Fruit fly (Drosophila melanogaster) whole organism, embryonic: Measurements from ENCODE around the gene jim.

Experiments used
- Blimp-1 ChIP-seq: fragments of 200-800 bp; sonication (Bioruptor generic); optimal IDR thresholded peaks from 3 replicates; lab custom pipeline; 2018; ENCODE audit warnings: missing biosample characterization, missing genetic modification characterization, mild to moderate bottlenecking, moderate library complexity, missing genetic modification reagents
- CG10267 ChIP-seq: fragments of 200-800 bp; sonication (Bioruptor generic); optimal IDR thresholded peaks from 2 replicates; lab custom pipeline; 2018; ENCODE audit warnings: missing biosample characterization, mild to moderate bottlenecking, missing genetic modification characterization, moderate library complexity
- CG12942 ChIP-seq: fragments of 200-800 bp; sonication (Bioruptor generic); optimal IDR thresholded peaks from 3 replicates; lab custom pipeline; 2016; ENCODE audit warnings: missing biosample characterization, missing genetic modification characterization
- CG13624 ChIP-seq: fragments of 200-800 bp; sonication (Bioruptor generic); optimal IDR thresholded peaks from 2 replicates; lab custom pipeline; 2016; ENCODE audit warnings: missing biosample characterization, missing genetic modification characterization
- CG1529 ChIP-seq: fragments of 200-800 bp; sonication (Bioruptor generic); optimal IDR thresholded peaks from 3 replicates; lab custom pipeline; 2018; ENCODE audit warnings: missing biosample characterization, missing genetic modification characterization
- CG15601 ChIP-seq: fragments of 200-800 bp; sonication (Bioruptor generic); optimal IDR thresholded peaks from 3 replicates; lab custom pipeline; 2019; ENCODE audit warnings: missing biosample characterization, mild to moderate bottlenecking, missing genetic modification characterization, moderate library complexity
- CG17612 ChIP-seq: fragments of 200-800 bp; sonication (Bioruptor generic); IDR thresholded peaks from 2 replicates; pipeline ENCODE4 v1.3.6; 2022; ENCODE audit warnings: missing biosample characterization, missing genetic modification characterization
- CG18011 ChIP-seq: fragments of 200-800 bp; sonication (Bioruptor generic); optimal IDR thresholded peaks from 2 replicates; lab custom pipeline; 2017; ENCODE audit warnings: missing biosample characterization, missing genetic modification characterization, mild to moderate bottlenecking, moderate library complexity, missing genotype
- CG2120 ChIP-seq: fragments of 200-800 bp; sonication (Bioruptor generic); optimal IDR thresholded peaks from 3 replicates; lab custom pipeline; 2016; ENCODE audit warnings: missing biosample characterization, missing genetic modification characterization
- CG2889 ChIP-seq: fragments of 200-800 bp; sonication (Bioruptor generic); IDR thresholded peaks from 3 replicates; pipeline ENCODE4 v1.3.6; 2022; ENCODE audit warnings: missing biosample characterization, missing genetic modification characterization
- CG3281 ChIP-seq: fragments of 200-800 bp; sonication (Bioruptor generic); optimal IDR thresholded peaks from 3 replicates; lab custom pipeline; 2017; ENCODE audit warnings: missing biosample characterization, mild to moderate bottlenecking, missing genetic modification characterization
- CG34224 ChIP-seq: fragments of 200-800 bp; sonication (Bioruptor generic); IDR thresholded peaks from 3 replicates; pipeline ENCODE4 v1.3.6; 2022; ENCODE audit warnings: missing biosample characterization, missing genetic modification characterization; ENCODE audit not compliant: partially characterized antibody
- CG3726 ChIP-seq: fragments of 200-800 bp; sonication (Bioruptor generic); IDR thresholded peaks from 3 replicates; pipeline ENCODE4, ENCODE4 v1.3.6; 2022; ENCODE audit warnings: missing biosample characterization, missing genetic modification characterization
- CG7556 ChIP-seq: fragments of 200-800 bp; sonication (Bioruptor generic); optimal IDR thresholded peaks from 2 replicates; lab custom pipeline; 2017; ENCODE audit warnings: missing biosample characterization, mild to moderate bottlenecking, missing genetic modification characterization
- CG8290 ChIP-seq, 3 experiments: fragments of 200-800 bp; sonication (Bioruptor generic); optimal IDR thresholded peaks; 2 replicates each; lab custom pipeline; 2016 to 2019; ENCODE audit warnings: missing biosample characterization in 3 of 3, missing genetic modification characterization in 3 of 3, mild to moderate bottlenecking in 2 of 3, moderate library complexity in 1 of 3
- CG8359 ChIP-seq: fragments of 200-800 bp; sonication (Bioruptor generic); optimal IDR thresholded peaks from 2 replicates; lab custom pipeline; 2017; ENCODE audit warnings: missing biosample characterization, mild to moderate bottlenecking, missing genetic modification characterization, borderline replicate concordance
- CG8924 ChIP-seq: fragments of 200-800 bp; optimal IDR thresholded peaks from 3 replicates; lab custom pipeline; 2019; ENCODE audit warnings: missing biosample characterization, mild to moderate bottlenecking, missing genetic modification characterization, moderate library complexity
- CG9609 ChIP-seq: fragments of 200-800 bp; sonication (Bioruptor generic); optimal IDR thresholded peaks from 3 replicates; lab custom pipeline; 2016; ENCODE audit warnings: missing biosample characterization, missing genetic modification characterization
- CG9817 ChIP-seq: fragments of 200-800 bp; sonication (Bioruptor generic); optimal IDR thresholded peaks from 2 replicates; lab custom pipeline; 2018; ENCODE audit warnings: missing biosample characterization, mild to moderate bottlenecking, missing genetic modification characterization, moderate library complexity
- Dad ChIP-seq: fragments of 200-800 bp; sonication (Bioruptor generic); optimal IDR thresholded peaks from 3 replicates; lab custom pipeline; 2016; ENCODE audit warnings: missing biosample characterization, missing genetic modification characterization
- Deaf1 ChIP-seq: fragments of 200-800 bp; optimal IDR thresholded peaks from 3 replicates; lab custom pipeline; 2019; ENCODE audit warnings: missing biosample characterization, mild to moderate bottlenecking, missing genetic modification characterization, moderate library complexity
- Gsc ChIP-seq: fragments of 200-800 bp; sonication (Bioruptor generic); IDR thresholded peaks from 2 replicates; pipeline ENCODE4 v1.3.6; 2022; ENCODE audit warnings: missing biosample characterization, missing genetic modification characterization
- H2.0 ChIP-seq: fragments of 200-800 bp; sonication (Bioruptor generic); IDR thresholded peaks from 2 replicates; pipeline ENCODE4 v1.3.6; 2022; ENCODE audit warnings: missing biosample characterization, missing genetic modification characterization
- Hey ChIP-seq: fragments of 200-800 bp; sonication (Bioruptor generic); optimal IDR thresholded peaks from 3 replicates; lab custom pipeline; 2018; ENCODE audit warnings: missing biosample characterization, mild to moderate bottlenecking, missing genetic modification characterization
- MTF-1 ChIP-seq: fragments of 200-800 bp; sonication (Bioruptor generic); optimal IDR thresholded peaks from 2 replicates; lab custom pipeline; 2018; ENCODE audit warnings: missing biosample characterization, mild to moderate bottlenecking, missing genetic modification characterization, borderline replicate concordance
- Mad ChIP-seq: fragments of 200-800 bp; sonication (Bioruptor generic); optimal IDR thresholded peaks from 2 replicates; lab custom pipeline; 2016; ENCODE audit warnings: missing biosample characterization, missing genetic modification characterization
- Mes4 ChIP-seq: fragments of 200-800 bp; sonication (Bioruptor generic); optimal IDR thresholded peaks from 2 replicates; lab custom pipeline; 2016; ENCODE audit warnings: missing biosample characterization, missing genetic modification characterization
- Neu2 ChIP-seq: fragments of 200-800 bp; sonication (Bioruptor generic); optimal IDR thresholded peaks from 3 replicates; lab custom pipeline; 2016; ENCODE audit warnings: missing biosample characterization, missing genetic modification characterization, borderline replicate concordance
- NfI ChIP-seq: fragments of 200-800 bp; sonication (Bioruptor generic); optimal IDR thresholded peaks from 3 replicates; lab custom pipeline; 2018; ENCODE audit warnings: missing biosample characterization, mild to moderate bottlenecking, missing genetic modification characterization, moderate library complexity
- Oli ChIP-seq: fragments of 200-800 bp; sonication (Bioruptor generic); optimal IDR thresholded peaks from 2 replicates; lab custom pipeline; 2018; ENCODE audit warnings: missing biosample characterization, mild to moderate bottlenecking, missing genetic modification characterization, moderate library complexity
- Sry-β ChIP-seq: fragments of 200-800 bp; sonication (Bioruptor generic); optimal IDR thresholded peaks from 2 replicates; lab custom pipeline; 2018; ENCODE audit warnings: missing biosample characterization, mild to moderate bottlenecking, missing genetic modification characterization, moderate library complexity
- cas ChIP-seq: fragments of 200-800 bp; sonication (Bioruptor generic); IDR thresholded peaks from 2 replicates; pipeline ENCODE4 v1.3.6; 2022; ENCODE audit warnings: missing biosample characterization, missing genetic modification characterization
- dan ChIP-seq: fragments of 200-800 bp; sonication (Bioruptor generic); IDR thresholded peaks from 2 replicates; pipeline ENCODE4 v1.3.6; 2022; ENCODE audit warnings: missing biosample characterization, missing genetic modification characterization
- dimm ChIP-seq: fragments of 200-800 bp; sonication (Bioruptor generic); IDR thresholded peaks from 2 replicates; pipeline ENCODE4 v1.3.6; 2022; ENCODE audit warnings: missing biosample characterization, missing genetic modification characterization
- dmrt11E ChIP-seq: fragments of 200-800 bp; sonication (Bioruptor generic); optimal IDR thresholded peaks from 3 replicates; lab custom pipeline; 2018; ENCODE audit warnings: missing biosample characterization, mild to moderate bottlenecking, missing genetic modification characterization, moderate library complexity
- dmrt99B ChIP-seq: fragments of 200-800 bp; sonication (Bioruptor generic); optimal IDR thresholded peaks from 2 replicates; lab custom pipeline; 2018; ENCODE audit warnings: missing biosample characterization, mild to moderate bottlenecking, missing genetic modification characterization, moderate library complexity
- fd64A ChIP-seq: fragments of 200-800 bp; sonication (Bioruptor generic); optimal IDR thresholded peaks from 3 replicates; lab custom pipeline; 2018; ENCODE audit warnings: missing biosample characterization, mild to moderate bottlenecking, missing genetic modification characterization
- hbn ChIP-seq: fragments of 200-800 bp; sonication (Bioruptor generic); IDR thresholded peaks from 2 replicates; pipeline ENCODE4 v1.3.6; 2022; ENCODE audit warnings: missing biosample characterization, missing genetic modification characterization; ENCODE audit not compliant: partially characterized antibody
- hkb ChIP-seq, 2 experiments: fragments of 200-800 bp in 1 of 2; fragments of >200 bp in 1 of 2; sonication (Bioruptor generic) in 1 of 2; IDR thresholded peaks in 1 of 2; optimal IDR thresholded peaks in 1 of 2; 2 replicates each; pipeline versions ENCODE4 v1.3.6 to Lab custom; 2017 to 2022; ENCODE audit warnings: missing biosample characterization in 1 of 2, missing genetic modification characterization in 1 of 2
- ind ChIP-seq: fragments of 200-800 bp; sonication (Bioruptor generic); optimal IDR thresholded peaks from 3 replicates; lab custom pipeline; 2016; ENCODE audit warnings: missing biosample characterization, missing genetic modification characterization
- mld ChIP-seq: fragments of 200-800 bp; sonication (Bioruptor generic); IDR thresholded peaks from 3 replicates; pipeline ENCODE4 v1.3.6; 2022; ENCODE audit warnings: missing biosample characterization, missing genetic modification characterization; ENCODE audit not compliant: partially characterized antibody
- nau ChIP-seq: fragments of 200-800 bp; sonication (Bioruptor generic); optimal IDR thresholded peaks from 3 replicates; lab custom pipeline; 2017; ENCODE audit warnings: missing biosample characterization, mild to moderate bottlenecking, missing genetic modification characterization, missing genetic modification reagents
- odd ChIP-seq: fragments of 200-800 bp; sonication (Bioruptor generic); optimal IDR thresholded peaks from 2 replicates; lab custom pipeline; 2017; ENCODE audit warnings: missing biosample characterization, mild to moderate bottlenecking, missing genetic modification characterization
- pita ChIP-seq: fragments of 200-800 bp; sonication (Bioruptor generic); optimal IDR thresholded peaks from 2 replicates; lab custom pipeline; 2017; ENCODE audit warnings: missing biosample characterization, mild to moderate bottlenecking, missing genetic modification characterization
- schlank ChIP-seq: fragments of 200-800 bp; sonication (Bioruptor generic); optimal IDR thresholded peaks from 2 replicates; lab custom pipeline; 2018; ENCODE audit warnings: missing biosample characterization, mild to moderate bottlenecking, missing genetic modification characterization
- sens-2 ChIP-seq: fragments of 200-800 bp; sonication (Bioruptor generic); IDR thresholded peaks from 2 replicates; pipeline ENCODE4 v1.3.6; 2022; ENCODE audit warnings: missing biosample characterization, missing genetic modification characterization
- slbo ChIP-seq: fragments of 200-800 bp; sonication (Bioruptor generic); IDR thresholded peaks from 2 replicates; pipeline ENCODE4 v1.3.6; 2022; ENCODE audit warnings: missing biosample characterization, missing genetic modification characterization
- tgo ChIP-seq: fragments of 200-800 bp; sonication (Bioruptor generic); IDR thresholded peaks from 3 replicates; pipeline ENCODE4 v1.3.6; 2022; ENCODE audit warnings: missing biosample characterization, missing genetic modification characterization
- tup ChIP-seq: fragments of 200-800 bp; sonication (Bioruptor generic); optimal IDR thresholded peaks from 2 replicates; lab custom pipeline; 2016; ENCODE audit warnings: missing biosample characterization, mild to moderate bottlenecking, missing genetic modification characterization, moderate library complexity
- yki ChIP-seq: fragments of >200 bp; optimal IDR thresholded peaks from 3 replicates; lab custom pipeline; 2018

jim gene

DNA sequence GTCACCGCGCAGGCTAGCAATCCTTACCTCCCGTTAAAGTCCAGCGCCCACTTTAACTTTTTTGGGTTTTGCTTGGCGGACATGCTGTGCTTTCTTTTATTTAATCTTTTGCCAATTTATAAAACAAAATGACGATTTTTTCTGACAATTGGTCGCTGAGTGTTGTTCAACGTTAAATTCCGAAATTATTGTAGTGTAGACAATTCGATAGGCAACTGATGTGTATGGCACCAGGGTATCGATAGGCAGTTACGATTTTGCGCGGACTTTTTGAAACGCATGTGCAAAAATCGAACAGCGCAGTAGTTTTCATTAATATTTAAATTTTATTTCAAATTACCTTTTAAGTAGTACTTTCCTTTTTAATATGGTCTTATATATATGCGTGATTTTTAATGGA, 33.1 kb upstream of the jim start, which contains the start of gene EMC4 (continued):
- TF ChIP-seq CG8359 (GFP tag; lab: Kevin White, UChicago) (no peak), Deaf1 (tag; lab: Kevin White, UChicago) (peak; percentile 11), CG1529 (GFP tag; lab: Kevin White, UChicago) (no peak), CG13624 (GFP tag; lab: Kevin White, UChicago) (peak; percentile 72), CG3726 (GFP tag; lab: Robert Waterston, UW) (no peak), Blimp-1 (GFP tag; lab: Kevin White, UChicago) (no peak), CG18011 (GFP tag; lab: Kevin White, UChicago) (peak; percentile 84), pita (GFP tag; lab: Kevin White, UChicago) (no peak), Sry-β (GFP tag; lab: Kevin White, UChicago) (no peak), Oli (tag; lab: Kevin White, UChicago) (no peak), MTF-1 (GFP tag; lab: Kevin White, UChicago) (no peak), ind (GFP tag; lab: Kevin White, UChicago) (peak; percentile 46), CG7556 (GFP tag; lab: Kevin White, UChicago) (peak; percentile 29), hbn (GFP tag; lab: Robert Waterston, UW) (peak; percentile 42; the same call in 1 of the 2 replicates), Hey (tag; lab: Kevin White, UChicago) (no peak), cas (GFP tag; lab: Robert Waterston, UW) (no peak), Gsc (GFP tag; lab: Robert Waterston, UW) (no peak), Neu2 (GFP tag; lab: Kevin White, UChicago) (no peak), CG2889 (GFP tag; lab: Robert Waterston, UW) (no peak), dmrt99B (no peak), Mad (GFP tag; lab: Kevin White, UChicago) (peak; percentile 43), CG2120 (GFP tag; lab: Kevin White, UChicago) (peak; percentile 76), CG15601 (no peak), tup (no peak), CG8924 (peak; percentile 56), dmrt11E (no peak), dimm (GFP tag; lab: Robert Waterston, UW) (no peak), schlank (tag; lab: Kevin White, UChicago) (no peak), hkb (optimal IDR thresholded peaks at IDR 0.05; lab: Kevin White, UChicago) (peak; percentile 39), hkb (GFP tag; IDR thresholded peaks at IDR 0.05; lab: Robert Waterston, UW) (no peak), Dad (GFP tag; lab: Kevin White, UChicago) (peak; percentile 56), Mes4 (GFP tag; lab: Kevin White, UChicago) (no peak), H2.0 (GFP tag; lab: Robert Waterston, UW) (no peak), CG8290 (GFP tag; optimal IDR thresholded peaks at IDR 0.05; lab: Kevin White, UChicago) (no peak), CG8290 (tag; optimal IDR thresholded peaks at IDR 0.05; lab: Kevin White, UChicago) (peak in 1 of 2 experiments; percentile 73), CG17612 (GFP tag; lab: Robert Waterston, UW) (no peak), tgo (GFP tag; lab: Robert Waterston, UW) (no peak), CG9609 (GFP tag; lab: Kevin White, UChicago) (peak; percentile 40), slbo (GFP tag; lab: Robert Waterston, UW) (peak; percentile 62; the same call in 1 of the 2 replicates), odd (GFP tag; lab: Kevin White, UChicago) (no peak), nau (GFP tag; lab: Kevin White, UChicago) (peak; percentile 43), CG10267 (tag; lab: Kevin White, UChicago) (peak; percentile 97), mld (no peak), CG3281 (GFP tag; lab: Kevin White, UChicago) (peak; percentile 34), yki (lab: Kevin White, UChicago) (no peak), CG34224 (GFP tag; lab: Robert Waterston, UW) (peak; percentile 72), NfI (GFP tag; lab: Kevin White, UChicago) (peak; percentile 52), CG12942 (GFP tag; lab: Kevin White, UChicago) (peak; percentile 23), sens-2 (GFP tag; lab: Robert Waterston, UW) (no peak), dan (GFP tag; lab: Robert Waterston, UW) (no peak), fd64A (GFP tag; lab: Kevin White, UChicago) (no peak), CG9817 (tag; lab: Kevin White, UChicago) (no peak)
